Worm (Caenorhabditis elegans) whole organism, early embryonic: ENCODE measurements around the gene C01F1.5.

Experiments used
- B0310.2 ChIP-seq: sonication (generic microtip); optimal IDR thresholded peaks from 2 replicates; lab custom pipeline; 2016; ENCODE audit warnings: mild to moderate bottlenecking, missing genetic modification characterization, missing compliant biosample characterization
- F13C5.2 ChIP-seq: sonication (generic microtip); optimal IDR thresholded peaks from 2 replicates; lab custom pipeline; 2017; ENCODE audit warnings: mild to moderate bottlenecking, missing genetic modification characterization, inconsistent platforms, missing compliant biosample characterization
- aly-1 ChIP-seq: sonication (generic microtip); optimal IDR thresholded peaks from 2 replicates; lab custom pipeline; 2016; ENCODE audit warnings: missing genetic modification characterization, missing compliant biosample characterization
- ama-1 ChIP-seq: fragments of 150-350 bp; optimal IDR thresholded peaks from 2 replicates; lab custom pipeline; 2014
- ceh-13 ChIP-seq: fragments of 200-800 bp; sonication (Bioruptor generic); optimal IDR thresholded peaks from 2 replicates; lab custom pipeline; 2018; ENCODE audit warnings: mild to moderate bottlenecking, missing genetic modification characterization, missing compliant biosample characterization
- ets-7 ChIP-seq: sonication (generic microtip); optimal IDR thresholded peaks from 2 replicates; lab custom pipeline; 2016; ENCODE audit warnings: missing genotype, missing genetic modification characterization, missing compliant biosample characterization
- flt-1 ChIP-seq: fragments of 200-800 bp; sonication (Bioruptor generic); IDR thresholded peaks from 2 replicates; pipeline ENCODE4 v1.3.6; 2022; ENCODE audit warnings: missing genetic modification characterization, missing compliant biosample characterization
- hnd-1 ChIP-seq: sonication (generic microtip); optimal IDR thresholded peaks from 2 replicates; lab custom pipeline; 2016; ENCODE audit warnings: missing genetic modification characterization, missing compliant biosample characterization
- pes-1 ChIP-seq: fragments of 200-800 bp; sonication (Bioruptor generic); IDR thresholded peaks from 2 replicates; pipeline ENCODE4 v1.3.6; 2022; ENCODE audit warnings: missing genetic modification reagents, missing genetic modification characterization, missing compliant biosample characterization
- scrt-1 ChIP-seq: fragments of 200-800 bp; sonication (Bioruptor generic); IDR thresholded peaks from 2 replicates; pipeline ENCODE4 v1.3.6; 2022; ENCODE audit warnings: missing genetic modification characterization, missing compliant biosample characterization
- tbx-37 ChIP-seq: fragments of 200-800 bp; sonication (Bioruptor generic); conservative IDR thresholded peaks from 2 replicates; pipeline ENCODE4 v1.3.6; 2022; ENCODE audit warnings: missing genetic modification reagents, missing genetic modification characterization, missing compliant biosample characterization
- tra-4 ChIP-seq: sonication (generic microtip); optimal IDR thresholded peaks from 2 replicates; lab custom pipeline; 2017; ENCODE audit warnings: missing genetic modification characterization, missing compliant biosample characterization

DNA sequence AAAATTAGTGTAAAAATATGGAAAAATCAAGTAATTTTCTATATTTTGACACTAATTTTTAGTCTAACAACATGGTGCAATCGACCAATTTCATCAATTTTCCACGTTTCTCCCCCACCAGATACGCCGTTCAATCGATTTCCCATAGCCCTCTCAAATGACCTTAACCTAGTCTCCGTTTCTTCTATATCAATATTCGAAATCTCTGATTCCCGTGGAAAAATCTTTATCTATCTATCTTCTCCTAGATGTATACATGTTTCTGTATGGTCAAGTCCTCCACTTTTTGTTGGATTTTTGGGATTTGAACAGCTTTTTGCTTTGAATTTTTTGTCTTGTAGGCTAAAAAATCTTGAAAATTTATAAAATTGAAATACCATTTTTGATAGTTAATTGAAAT, 12.5 kb upstream of the C01F1.5 start:
- TF ChIP-seq flt-1 (GFP tag; lab: Robert Waterston, UW): no peak
- TF ChIP-seq scrt-1: no peak
- no peak for TF ChIP-seq hnd-1 (tag; lab: Kevin White, UChicago)
- no peak for TF ChIP-seq ama-1 (lab: Kevin White, UChicago)
- TF ChIP-seq pes-1 (GFP tag; lab: Robert Waterston, UW): no peak
- TF ChIP-seq ceh-13 (GFP tag; lab: Kevin White, UChicago): no peak
- TF ChIP-seq tra-4: no peak
- TF ChIP-seq F13C5.2 (tag; lab: Kevin White, UChicago): no peak
- TF ChIP-seq B0310.2: no peak
- TF ChIP-seq tbx-37 (GFP tag; lab: Robert Waterston, UW): no peak
- no peak for TF ChIP-seq ets-7 (tag; lab: Kevin White, UChicago)
- TF ChIP-seq aly-1 (tag; lab: Kevin White, UChicago): no peak
